Worm (Caenorhabditis elegans): ENCODE measurements around the gene atn-1.

DNA sequence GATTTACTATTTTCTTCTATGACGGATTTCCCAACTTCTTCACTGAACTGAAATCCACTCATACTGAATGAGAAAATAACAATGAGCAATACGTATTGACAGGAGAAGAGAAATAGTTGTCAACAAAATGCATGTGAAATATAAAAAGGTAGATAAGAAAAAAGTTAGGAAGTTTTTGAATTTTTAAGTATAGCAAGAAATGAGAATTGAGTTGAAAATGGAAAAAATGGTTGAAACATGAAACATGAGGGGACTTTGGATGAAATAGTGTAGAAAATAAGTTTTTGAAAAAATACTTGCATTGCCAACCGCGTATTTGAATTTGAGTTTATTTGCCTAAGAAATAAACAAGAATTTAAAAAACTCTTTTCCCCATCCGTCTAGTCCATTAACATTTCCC, 31.3 kb upstream of the atn-1 start, which contains the start of the genes pals-38 and C54D10.9:
- no peak for TF ChIP-seq jun-1 (tag; optimal IDR thresholded peaks at IDR 0.05)
- TF ChIP-seq ama-1 (optimal IDR thresholded peaks at IDR 0.05), result no peak
- TF ChIP-seq fkh-10 (GFP tag; optimal IDR thresholded peaks at IDR 0.05), result no peak
- TF ChIP-seq nhr-28 (tag; optimal IDR thresholded peaks at IDR 0.05), result no peak
- TF ChIP-seq nhr-11 (tag; optimal IDR thresholded peaks at IDR 0.05), result no peak

Measured in whole organism, L3 larva.